Worm (Caenorhabditis elegans): ENCODE results near the gene F49E11.7.

Gene F49E11.7

ce11 chrIV:13056026-13056425 is 3.4 kb downstream of the F49E11.7 start, which contains the start of gene scl-1:
scl-1 (plus strand) TSS chrIV:13056326.
- TF ChIP-seq snpc-3.4 (tag; optimal IDR thresholded peaks at IDR 0.05) (no peak), efl-1 (GFP tag; optimal IDR thresholded peaks at IDR 0.05) (no peak), T26A5.8 (tag; optimal IDR thresholded peaks at IDR 0.05) (no peak)

DNA sequence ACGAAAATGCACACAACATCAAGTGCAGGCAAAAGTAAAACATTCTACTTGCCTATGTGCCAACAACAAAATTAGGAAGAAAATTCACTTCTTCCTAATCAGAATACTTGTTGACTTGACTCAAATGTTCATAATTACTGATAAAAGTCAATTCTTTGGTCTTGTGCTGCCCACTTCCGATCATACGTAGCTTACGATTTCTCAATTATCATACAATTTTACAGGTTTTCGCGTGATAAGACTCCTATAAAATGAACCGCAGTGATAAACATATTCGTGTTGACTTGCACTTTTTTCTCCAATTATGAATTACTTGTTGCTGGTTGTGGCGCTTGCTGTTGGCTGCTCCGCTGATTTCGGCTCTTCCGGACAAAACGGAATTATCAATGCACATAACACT is 4.8 kb downstream of the F49E11.7 start, which contains the start of gene scl-2:
Gene scl-2 (plus strand): TSS at position 293 of the 400 bp plus-strand sequence.
- TF ChIP-seq ama-1 (optimal IDR thresholded peaks at IDR 0.05), result no peak
- no peak for TF ChIP-seq ama-1 (GFP tag; optimal IDR thresholded peaks at IDR 0.05)
- peak; percentile 74 for TF ChIP-seq pha-4 (tag; optimal IDR thresholded peaks at IDR 0.05)
- TF ChIP-seq nhr-80 (tag; optimal IDR thresholded peaks at IDR 0.05), result peak; percentile 80
- peak; percentile 15; the same call in 1 of the 2 replicates for TF ChIP-seq dox-1 (GFP tag; IDR thresholded peaks at IDR 0.05)
- TF ChIP-seq madf-10 (tag; optimal IDR thresholded peaks at IDR 0.05), result no peak

DNA sequence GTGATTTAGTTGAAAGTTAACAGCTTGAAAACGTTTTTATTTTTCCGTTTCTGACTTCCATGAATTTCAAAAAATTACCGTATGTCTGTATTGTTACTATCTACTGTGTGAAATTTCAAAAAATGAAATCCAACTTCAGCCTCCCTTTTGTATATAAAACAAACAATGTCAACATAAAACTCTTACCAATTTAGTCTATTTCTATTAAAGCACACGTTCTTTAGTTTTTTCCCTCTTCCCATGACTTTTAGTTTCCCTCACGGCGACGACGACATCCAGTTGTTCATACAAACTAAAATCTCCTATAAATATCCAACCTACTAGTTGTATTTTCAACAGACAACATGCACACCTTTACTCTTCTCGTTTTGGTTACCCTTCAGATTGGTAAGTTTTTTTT is 6.6 kb downstream of the F49E11.7 start, which contains the start of gene scl-3:
Gene scl-3 (plus strand): TSS at position 301 of the 400 bp plus-strand sequence.
- no peak for TF ChIP-seq xnd-1 (tag; optimal IDR thresholded peaks at IDR 0.05)
- TF ChIP-seq snpc-1.1 (tag; optimal IDR thresholded peaks at IDR 0.05; ENCODE audit: insufficient read depth), result no peak
- no peak for TF ChIP-seq lsy-27 (tag; optimal IDR thresholded peaks at IDR 0.05; ENCODE audit: borderline replicate concordance, insufficient read depth)
- no peak for TF ChIP-seq lag-1 (GFP tag; IDR thresholded peaks at IDR 0.05)
- no peak for TF ChIP-seq ztf-3 (GFP tag; optimal IDR thresholded peaks at IDR 0.05)
- TF ChIP-seq ztf-28 (GFP tag; IDR thresholded peaks at IDR 0.05), result no peak
- no peak for TF ChIP-seq nhr-179 (tag; optimal IDR thresholded peaks at IDR 0.05)
- no peak for TF ChIP-seq F52B5.7 (tag; optimal IDR thresholded peaks at IDR 0.05)
- TF ChIP-seq nhr-27 (tag; optimal IDR thresholded peaks at IDR 0.05), result no peak
- TF ChIP-seq ztf-26 (tag; optimal IDR thresholded peaks at IDR 0.05), result no peak
- no peak for TF ChIP-seq nfya-1 (tag; optimal IDR thresholded peaks at IDR 0.05; ENCODE audit: borderline replicate concordance, insufficient read depth)
- TF ChIP-seq B0035.1 (tag; optimal IDR thresholded peaks at IDR 0.05), result no peak
- no peak for TF ChIP-seq egrh-3 (GFP tag; IDR thresholded peaks at IDR 0.05)

DNA sequence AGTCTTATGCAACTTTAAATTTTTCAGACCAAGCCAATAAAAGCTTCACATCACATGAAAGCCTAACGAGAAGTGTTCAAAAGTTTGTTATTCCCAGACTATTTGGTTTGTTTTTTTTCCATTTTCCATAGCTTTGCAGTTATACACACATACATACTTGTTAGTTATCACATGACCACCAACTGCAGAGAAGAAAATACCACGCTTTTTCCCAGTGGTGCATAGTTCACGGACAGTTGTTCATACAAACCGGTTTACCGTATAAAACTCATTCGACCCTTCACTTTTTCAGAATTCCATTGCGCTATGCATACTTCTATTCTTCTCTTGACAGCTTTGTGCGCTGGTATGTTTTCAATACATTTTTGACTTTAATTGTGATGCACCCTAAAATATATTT is 11.0 kb downstream of the F49E11.7 start, which contains the start of gene scl-5:
Gene scl-5 (plus strand): TSS at position 301 of the 400 bp plus-strand sequence.
- no peak for TF ChIP-seq xnd-1 (tag; optimal IDR thresholded peaks at IDR 0.05)

- peak; percentile 63 for TF ChIP-seq zfh-2 (GFP tag; conservative IDR thresholded peaks at IDR 0.05)
- TF ChIP-seq F23B12.7 (tag; optimal IDR thresholded peaks at IDR 0.05; ENCODE audit: insufficient read depth), result no peak
- TF ChIP-seq ztf-6 (GFP tag; IDR thresholded peaks at IDR 0.05), result no peak
- no peak for TF ChIP-seq ccch-3 (GFP tag; optimal IDR thresholded peaks at IDR 0.05)
- no peak for TF ChIP-seq nhr-80 (tag; optimal IDR thresholded peaks at IDR 0.05)
- peak; percentile 81; the same call in 1 of the 2 replicates for TF ChIP-seq cebp-2 (GFP tag; IDR thresholded peaks at IDR 0.05)
- TF ChIP-seq snpc-1.1 (tag; optimal IDR thresholded peaks at IDR 0.05; ENCODE audit: insufficient read depth), result no peak
Measured at ce11 chrIV:13066044-13066443, 13.4 kb downstream of the F49E11.7 start.

ce11 chrIV:13067200-13067599 is 14.5 kb downstream of the F49E11.7 start, which contains the start of gene col-131:
col-131 (minus strand) TSS chrIV:13067300.
- TF ChIP-seq F49E8.2 (tag; optimal IDR thresholded peaks at IDR 0.05; ENCODE audit: insufficient read depth), result no peak
- no peak for TF ChIP-seq hmg-1.2 (GFP tag; IDR thresholded peaks at IDR 0.05)
- TF ChIP-seq lin-40 (tag; optimal IDR thresholded peaks at IDR 0.05), result no peak
- TF ChIP-seq ceh-79 (tag; optimal IDR thresholded peaks at IDR 0.05), result no peak
- TF ChIP-seq T26A5.8 (tag; optimal IDR thresholded peaks at IDR 0.05), result no peak
- no peak for TF ChIP-seq hsf-1 (GFP tag; IDR thresholded peaks at IDR 0.05)
- no peak for TF ChIP-seq lir-1 (GFP tag; conservative IDR thresholded peaks at IDR 0.05)
- TF ChIP-seq bed-1 (GFP tag; IDR thresholded peaks at IDR 0.05), result no peak
- TF ChIP-seq snpc-1.3 (tag; optimal IDR thresholded peaks at IDR 0.05; ENCODE audit: insufficient read depth), result no peak
- TF ChIP-seq F39B2.1 (GFP tag; IDR thresholded peaks at IDR 0.05), result no peak
- no peak for TF ChIP-seq pbrm-1 (GFP tag; IDR thresholded peaks at IDR 0.05)
- no peak for TF ChIP-seq cebp-2 (GFP tag; IDR thresholded peaks at IDR 0.05)
- no peak for TF ChIP-seq nfyb-1 (GFP tag; IDR thresholded peaks at IDR 0.05)
- TF ChIP-seq cebp-1 (GFP tag; IDR thresholded peaks at IDR 0.05), result no peak
- no peak for TF ChIP-seq cebp-1 (tag; optimal IDR thresholded peaks at IDR 0.05)

Data from whole organism, young adult.